Worm (Caenorhabditis elegans) whole organism, young adult: ENCODE measurements around the gene F18E3.13.
A peak's percentile ranks its signal among the peaks of the same experiment; 100 is the strongest.

Experiments used
- Y79H2A.3 ChIP-seq: fragments of 200-800 bp; sonication (Bioruptor generic); conservative IDR thresholded peaks from 2 replicates; pipeline ENCODE4 v1.3.6; 2022; ENCODE audit warnings: missing genetic modification reagents, missing genetic modification characterization, missing compliant biosample characterization
- ama-1 ChIP-seq, 3 experiments: fragments of 150-350 bp in 1 of 3; sonication (generic microtip) in 2 of 3; optimal IDR thresholded peaks; 2 replicates each; lab custom pipeline; 2014 to 2018; ENCODE audit warnings: missing biosample characterization in 2 of 3, missing genetic modification characterization in 2 of 3, missing genetic modification reagents in 2 of 3
- snpc-4 ChIP-seq, 5 experiments: fragments of 150-350 bp in 1 of 5; sonication (generic microtip) in 4 of 5; optimal IDR thresholded peaks; 2 replicates each; lab custom pipeline; 2014 to 2018; ENCODE audit warnings: missing genetic modification characterization in 5 of 5, missing biosample characterization in 3 of 5, antibody characterized with exemption in 2 of 5, mild to moderate bottlenecking in 2 of 5, missing compliant biosample characterization in 2 of 5, missing genotype in 2 of 5, moderate library complexity in 2 of 5, missing genetic modification reagents in 1 of 5

DNA sequence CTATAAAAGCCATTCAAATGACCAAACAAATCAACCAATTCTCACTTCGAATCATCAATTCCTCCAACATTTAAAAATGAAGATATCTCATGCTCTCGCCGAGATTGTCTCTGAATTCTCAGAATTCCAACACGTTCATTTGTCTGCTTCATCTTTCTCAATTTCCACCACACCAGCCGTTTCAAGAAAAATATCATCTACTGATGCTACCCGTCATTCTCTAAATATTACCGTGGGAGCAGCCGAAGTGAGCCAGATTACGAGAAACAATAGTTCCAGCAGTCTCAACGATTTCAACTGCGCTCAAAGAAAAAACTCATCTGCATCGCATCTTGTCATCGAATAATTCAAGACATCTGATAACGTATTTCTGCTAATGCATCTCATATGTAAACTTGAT, 1.1 kb upstream of the F18E3.13 start, which contains the start of gene F18E3.12:
- TF ChIP-seq Y79H2A.3 (GFP tag; lab: Robert Waterston, UW) (no peak), ama-1 (optimal IDR thresholded peaks at IDR 0.05; lab: Kevin White, UChicago) (peak; percentile 94), ama-1 (GFP tag; optimal IDR thresholded peaks at IDR 0.05; lab: Kevin White, UChicago) (no peak), snpc-4 (GFP tag; optimal IDR thresholded peaks at IDR 0.05; lab: Kevin White, UChicago) (no peak), snpc-4 (tag; optimal IDR thresholded peaks at IDR 0.05; lab: Kevin White, UChicago) (no peak)
